Fruit fly (Drosophila melanogaster): ENCODE results near the gene CG3868.

Gene CG3868

DNA sequence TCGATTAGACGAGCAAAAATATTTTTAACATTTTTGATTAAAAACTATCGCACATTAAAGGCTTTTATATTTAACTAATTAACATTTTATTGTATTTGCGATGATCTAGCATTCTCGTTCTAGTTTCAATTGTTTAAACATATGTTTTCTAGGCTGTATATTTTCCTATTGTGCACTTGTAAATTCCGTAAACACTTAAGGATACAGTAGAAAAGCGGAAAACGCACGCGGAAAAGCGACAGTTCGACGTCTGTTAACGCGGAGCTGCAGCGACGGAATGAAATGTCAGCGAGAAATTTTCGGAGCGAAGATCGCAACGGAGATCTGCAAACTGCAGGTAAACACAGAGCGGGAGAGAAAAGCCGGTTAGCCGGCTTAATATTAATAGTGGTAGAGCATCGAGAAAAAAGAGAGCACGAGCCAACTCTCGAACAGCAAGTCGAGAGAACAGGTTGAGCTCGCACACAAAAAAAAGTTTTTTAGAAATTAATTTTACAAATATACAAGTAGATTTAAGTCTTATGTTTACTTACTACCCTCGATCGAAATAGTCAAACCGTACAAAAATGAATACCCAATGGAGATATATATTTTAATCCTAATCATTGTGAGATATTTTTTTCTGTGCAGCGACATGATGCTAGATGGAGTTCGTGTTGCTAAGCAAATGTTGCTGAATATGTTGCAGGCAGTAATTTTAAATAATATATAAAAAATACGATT, 46.0 kb upstream of the CG3868 start (continued):
- peak; percentile 57 for TF ChIP-seq NC2α (GFP tag; optimal IDR thresholded peaks at IDR 0.05)
- peak in 1 of 2 experiments; percentile 70 for TF ChIP-seq tll (GFP tag; optimal IDR thresholded peaks at IDR 0.05)
- peak; percentile 100 for TF ChIP-seq CG11504 (tag; optimal IDR thresholded peaks at IDR 0.05)
- TF ChIP-seq Ets65A (GFP tag) = peak; percentile 91
- TF ChIP-seq dm (GFP tag; optimal IDR thresholded peaks at IDR 0.05) = peak; percentile 58
- no peak for TF ChIP-seq Taf1 (GFP tag; IDR thresholded peaks at IDR 0.05)
- peak; percentile 93 for TF ChIP-seq Chrac-16 (GFP tag; optimal IDR thresholded peaks at IDR 0.05)
- TF ChIP-seq sens (GFP tag) = peak; percentile 98
- peak; percentile 59 for TF ChIP-seq gt (GFP tag; IDR thresholded peaks at IDR 0.05)
- peak; percentile 91 for TF ChIP-seq CG10209 (GFP tag; optimal IDR thresholded peaks at IDR 0.05)
- TF ChIP-seq CG13296 (GFP tag; optimal IDR thresholded peaks at IDR 0.05) = peak; percentile 77
- no peak for TF ChIP-seq HmgD (GFP tag; optimal IDR thresholded peaks at IDR 0.05)
- peak; percentile 77; the same call in 1 of the 2 replicates for TF ChIP-seq wdn (GFP tag; IDR thresholded peaks at IDR 0.05)
- TF ChIP-seq insv (GFP tag; optimal IDR thresholded peaks at IDR 0.05) = peak in 1 of 2 experiments; percentile 2
- peak; percentile 64; the same call in 1 of the 2 replicates for TF ChIP-seq peb (GFP tag; IDR thresholded peaks at IDR 0.05)
- peak; percentile 72 for TF ChIP-seq fd64A (GFP tag; optimal IDR thresholded peaks at IDR 0.05)
- TF ChIP-seq Dek (tag; optimal IDR thresholded peaks at IDR 0.05) = peak; percentile 81
- TF ChIP-seq Nf-YA (GFP tag; IDR thresholded peaks at IDR 0.05) = peak; percentile 81
- TF ChIP-seq crp (GFP tag; optimal IDR thresholded peaks at IDR 0.05) = peak in 1 of 2 experiments; percentile 52
- TF ChIP-seq lab (GFP tag; optimal IDR thresholded peaks at IDR 0.05) = peak; percentile 88
- TF ChIP-seq cwo (GFP tag; optimal IDR thresholded peaks at IDR 0.05) = no peak
- peak; percentile 76 for TF ChIP-seq CG13123 (GFP tag; optimal IDR thresholded peaks at IDR 0.05)
- TF ChIP-seq kni (GFP tag; optimal IDR thresholded peaks at IDR 0.05) = peak; percentile 40
- TF ChIP-seq CG2875 (GFP tag; optimal IDR thresholded peaks at IDR 0.05) = peak; percentile 92
- peak; percentile 42 for TF ChIP-seq pho (GFP tag; optimal IDR thresholded peaks at IDR 0.05)
- TF ChIP-seq CG12769 (tag; optimal IDR thresholded peaks at IDR 0.05) = peak; percentile 84
- no peak; the same call in 2 of the 3 replicates for TF ChIP-seq CG2889 (GFP tag; IDR thresholded peaks at IDR 0.05)
- TF ChIP-seq gem (tag; optimal IDR thresholded peaks at IDR 0.05) = peak; percentile 97
- TF ChIP-seq Lhr (GFP tag; optimal IDR thresholded peaks at IDR 0.05) = peak; percentile 80
- TF ChIP-seq CG2120 (GFP tag; optimal IDR thresholded peaks at IDR 0.05) = peak; percentile 66
- TF ChIP-seq BtbVII (GFP tag; optimal IDR thresholded peaks at IDR 0.05) = peak; percentile 79
- peak; percentile 3 for TF ChIP-seq CG4328 (GFP tag; optimal IDR thresholded peaks at IDR 0.05)
- TF ChIP-seq mam (GFP tag; optimal IDR thresholded peaks at IDR 0.05) = peak; percentile 72
- TF ChIP-seq CG10979 (tag; optimal IDR thresholded peaks at IDR 0.05) = peak; percentile 97
- TF ChIP-seq C15 (GFP tag; IDR thresholded peaks at IDR 0.05) = peak; percentile 69; the same call in 1 of the 3 replicates
- TF ChIP-seq PHDP (tag; optimal IDR thresholded peaks at IDR 0.05) = peak; percentile 93
- peak; percentile 70; the same call in 1 of the 2 replicates for TF ChIP-seq NFAT (GFP tag; IDR thresholded peaks at IDR 0.05)
- TF ChIP-seq z (GFP tag; IDR thresholded peaks at IDR 0.05) = no peak
- peak; percentile 94 for TF ChIP-seq CG4424 (GFP tag; optimal IDR thresholded peaks at IDR 0.05)
- TF ChIP-seq dmrt11E (tag; optimal IDR thresholded peaks at IDR 0.05) = peak; percentile 98
- peak; percentile 87 for TF ChIP-seq jing (GFP tag; optimal IDR thresholded peaks at IDR 0.05)
- peak; percentile 79 for TF ChIP-seq Atf3 (GFP tag; optimal IDR thresholded peaks at IDR 0.05)
- peak; percentile 56 for TF ChIP-seq Ravus (GFP tag; IDR thresholded peaks at IDR 0.05)
- peak; percentile 96 for TF ChIP-seq CG17829 (tag; optimal IDR thresholded peaks at IDR 0.05)
- peak; percentile 88 for TF ChIP-seq dysf (GFP tag; IDR thresholded peaks at IDR 0.05)
- TF ChIP-seq CG4404 (GFP tag; IDR thresholded peaks at IDR 0.05) = peak; percentile 86
- peak; percentile 16 for TF ChIP-seq exex (tag; optimal IDR thresholded peaks at IDR 0.05)
- TF ChIP-seq Atf-2 (GFP tag; optimal IDR thresholded peaks at IDR 0.05) = peak; percentile 73
- TF ChIP-seq wor (GFP tag; IDR thresholded peaks at IDR 0.05) = peak; percentile 74
